Fruit fly (Drosophila melanogaster): ENCODE data around the gene mid.
A peak's percentile ranks its signal among the peaks of the same experiment; 100 is the strongest.

mid gene

DNA sequence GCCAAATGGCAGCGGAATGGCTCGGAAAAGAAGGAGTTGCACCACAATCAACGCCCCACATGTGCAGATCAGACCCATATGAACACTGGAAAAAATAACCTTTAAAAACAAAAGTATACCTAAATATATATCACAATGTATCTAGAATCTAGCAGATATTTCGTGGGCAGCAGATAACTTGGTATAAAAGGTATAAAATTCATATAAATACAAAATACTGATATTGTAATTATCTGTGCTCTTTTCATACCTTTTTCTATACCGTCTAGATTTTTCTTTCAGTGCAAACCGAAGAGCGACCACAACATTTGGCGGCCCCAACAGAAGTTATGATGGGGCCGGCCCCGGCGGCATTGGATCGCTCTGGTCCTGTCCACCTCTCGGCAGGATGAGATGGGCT, 39.9 kb downstream of the mid start:
- TF ChIP-seq net (GFP tag; optimal IDR thresholded peaks at IDR 0.05) = peak; percentile 44
- TF ChIP-seq spab (GFP tag; optimal IDR thresholded peaks at IDR 0.05) = peak; percentile 44
- no peak for TF ChIP-seq eg (GFP tag; IDR thresholded peaks at IDR 0.05)
- peak; percentile 70 for TF ChIP-seq CG6808 (GFP tag; optimal IDR thresholded peaks at IDR 0.05)
- peak; percentile 84 for TF ChIP-seq esn (GFP tag; optimal IDR thresholded peaks at IDR 0.05)
- TF ChIP-seq dsx (GFP tag; optimal IDR thresholded peaks at IDR 0.05; ENCODE audit: poor library complexity, severe bottlenecking) = peak; percentile 63
- TF ChIP-seq Sox15 (GFP tag; optimal IDR thresholded peaks at IDR 0.05) = peak; percentile 14
- peak; percentile 75 for TF ChIP-seq Smox (GFP tag; optimal IDR thresholded peaks at IDR 0.05)
- peak; percentile 46 for TF ChIP-seq CG10669 (GFP tag; optimal IDR thresholded peaks at IDR 0.05)
- peak; percentile 68 for TF ChIP-seq CG3919 (GFP tag; optimal IDR thresholded peaks at IDR 0.05)
- no peak for TF ChIP-seq CG6163 (GFP tag; IDR thresholded peaks at IDR 0.05)
- peak; percentile 58 for TF ChIP-seq acj6 (GFP tag; optimal IDR thresholded peaks at IDR 0.05)
- no peak for TF ChIP-seq Gug (GFP tag; IDR thresholded peaks at IDR 0.05)
- peak; percentile 70 for TF ChIP-seq vri (GFP tag; optimal IDR thresholded peaks at IDR 0.05)
- TF ChIP-seq CG6854 (GFP tag; optimal IDR thresholded peaks at IDR 0.05) = peak; percentile 47
- peak; percentile 24 for TF ChIP-seq Hr4 (GFP tag; optimal IDR thresholded peaks at IDR 0.05)
- TF ChIP-seq Sox102F (GFP tag; optimal IDR thresholded peaks at IDR 0.05) = peak; percentile 68
- TF ChIP-seq CG11902 (GFP tag; optimal IDR thresholded peaks at IDR 0.05) = no peak
- peak; percentile 87 for TF ChIP-seq svp (GFP tag)
- TF ChIP-seq CG34406 (GFP tag; optimal IDR thresholded peaks at IDR 0.05) = peak; percentile 65
- 0 out of 3 replicates have a peak, but pooled peaks have one; percentile 28 for TF ChIP-seq CG8119 (GFP tag; IDR thresholded peaks at IDR 0.05)
- TF ChIP-seq CG6792 (GFP tag; optimal IDR thresholded peaks at IDR 0.05) = peak; percentile 57
- peak; percentile 35 for TF ChIP-seq Eip93F (GFP tag; optimal IDR thresholded peaks at IDR 0.05)
- peak; percentile 52 for TF ChIP-seq Sox14 (GFP tag; optimal IDR thresholded peaks at IDR 0.05)
- peak; percentile 82 for TF ChIP-seq Met (GFP tag; optimal IDR thresholded peaks at IDR 0.05)
- peak; percentile 10 for TF ChIP-seq CG7368 (GFP tag; optimal IDR thresholded peaks at IDR 0.05)
- TF ChIP-seq CG10631 (GFP tag; optimal IDR thresholded peaks at IDR 0.05) = peak; percentile 57
- peak in 1 of 2 experiments; percentile 33 for TF ChIP-seq salr (GFP tag; optimal IDR thresholded peaks at IDR 0.05)
- TF ChIP-seq CG9139 (GFP tag; optimal IDR thresholded peaks at IDR 0.05) = peak; percentile 43
- peak; percentile 48 for TF ChIP-seq Blimp-1 (GFP tag; optimal IDR thresholded peaks at IDR 0.05)
- no peak for TF ChIP-seq CG6276 (GFP tag; optimal IDR thresholded peaks at IDR 0.05)
- TF ChIP-seq CG4318 (GFP tag; optimal IDR thresholded peaks at IDR 0.05) = no peak
- TF ChIP-seq achi (GFP tag; optimal IDR thresholded peaks at IDR 0.05) = peak; percentile 57
- peak; percentile 39 for TF ChIP-seq CG1621 (tag; optimal IDR thresholded peaks at IDR 0.05)
- no peak for TF ChIP-seq Hr38 (GFP tag; optimal IDR thresholded peaks at IDR 0.05)
- peak; percentile 54 for TF ChIP-seq pdm3 (GFP tag; optimal IDR thresholded peaks at IDR 0.05)
- TF ChIP-seq fd59A (GFP tag; optimal IDR thresholded peaks at IDR 0.05) = peak; percentile 55
- TF ChIP-seq lz (GFP tag; optimal IDR thresholded peaks at IDR 0.05) = peak; percentile 76
- TF ChIP-seq CG8319 (GFP tag; optimal IDR thresholded peaks at IDR 0.05) = peak; percentile 1
- TF ChIP-seq CG8632 (GFP tag; optimal IDR thresholded peaks at IDR 0.05) = peak; percentile 56
- peak; percentile 12 for TF ChIP-seq CG16779 (tag; optimal IDR thresholded peaks at IDR 0.05)
- TF ChIP-seq fkh (GFP tag; optimal IDR thresholded peaks at IDR 0.05) = no peak
- TF ChIP-seq ss (GFP tag; optimal IDR thresholded peaks at IDR 0.05) = peak; percentile 44 to 50
- TF ChIP-seq Eip75B (GFP tag; optimal IDR thresholded peaks at IDR 0.05) = peak; percentile 75
- peak; percentile 67 for TF ChIP-seq topi (GFP tag; optimal IDR thresholded peaks at IDR 0.05)
- TF ChIP-seq Ets21C (GFP tag; optimal IDR thresholded peaks at IDR 0.05) = peak; percentile 45
- TF ChIP-seq dac (GFP tag; optimal IDR thresholded peaks at IDR 0.05) = no peak
- TF ChIP-seq CG15336 (GFP tag; IDR thresholded peaks at IDR 0.05) = no peak
- TF ChIP-seq Ets96B (tag; optimal IDR thresholded peaks at IDR 0.05) = peak; percentile 75
- peak; percentile 61 for TF ChIP-seq cyc (GFP tag; optimal IDR thresholded peaks at IDR 0.05)
- peak; percentile 87 for TF ChIP-seq Eip78C (GFP tag)
- TF ChIP-seq CG3032 (tag; optimal IDR thresholded peaks at IDR 0.05) = peak; percentile 69

Data from whole organism, prepupa.